Worm (Caenorhabditis elegans) whole organism, midembryonic: ENCODE data around the gene lips-10.

Source experiments
- T22C8.4 ChIP-seq: fragments of 200-800 bp; sonication (Bioruptor generic); IDR thresholded peaks from 2 replicates; pipeline ENCODE4 v1.3.6; 2022; ENCODE audit warnings: missing genetic modification characterization, missing compliant biosample characterization
- cog-1 ChIP-seq: sonication (generic microtip); optimal IDR thresholded peaks from 2 replicates; lab custom pipeline; 2016; ENCODE audit warnings: missing genetic modification characterization, missing compliant biosample characterization

DNA sequence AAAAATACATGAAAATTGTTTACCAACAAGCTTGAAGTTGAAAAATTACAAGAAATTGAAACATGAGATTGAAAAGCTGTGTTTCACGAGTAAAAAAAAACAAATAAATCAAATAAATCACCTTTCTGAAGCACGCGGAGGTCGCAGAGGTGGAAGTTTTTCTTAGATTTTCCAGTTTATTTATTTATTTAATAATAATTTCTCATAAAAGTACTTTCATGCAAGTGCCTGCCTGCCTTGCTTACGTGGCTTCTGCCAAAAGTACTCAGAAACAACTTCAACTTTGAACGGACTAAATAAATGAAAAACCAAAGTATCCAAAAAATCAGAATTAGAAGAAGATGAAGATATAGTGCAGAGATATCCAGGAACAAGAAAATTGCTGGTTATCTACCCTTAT lies 7.0 kb upstream of the lips-10 start, which contains the start of gene acp-2:
- TF ChIP-seq cog-1 (tag; lab: Kevin White, UChicago) (no peak), T22C8.4 (GFP tag; lab: Robert Waterston, UW) (no peak)
